Worm (Caenorhabditis elegans): Measurements from ENCODE around the gene C25F6.6.

Gene C25F6.6

ce11 chrX:5479876-5480580 lies 29.4 kb upstream of the C25F6.6 start (continued):
- TF ChIP-seq snpc-1.2 (GFP tag; IDR thresholded peaks at IDR 0.05) (no peak), gei-8 (GFP tag; optimal IDR thresholded peaks at IDR 0.05) (no peak), madf-9 (GFP tag; conservative IDR thresholded peaks at IDR 0.05) (no peak), spr-3 (GFP tag; optimal IDR thresholded peaks at IDR 0.05) (no peak), jun-1 (tag; optimal IDR thresholded peaks at IDR 0.05) (peak; percentile 10), aly-2 (tag; optimal IDR thresholded peaks at IDR 0.05) (no peak), zag-1 (tag; optimal IDR thresholded peaks at IDR 0.05) (no peak), dve-1 (tag; optimal IDR thresholded peaks at IDR 0.05; ENCODE audit: insufficient read depth) (peak; percentile 45), nhr-77 (tag; optimal IDR thresholded peaks at IDR 0.05) (no peak), nhr-42 (GFP tag; IDR thresholded peaks at IDR 0.05) (no peak), ztf-7 (tag; optimal IDR thresholded peaks at IDR 0.05) (no peak), F37D6.2 (tag; optimal IDR thresholded peaks at IDR 0.05) (no peak), nhr-28 (tag; optimal IDR thresholded peaks at IDR 0.05) (peak; percentile 46), saeg-2 (GFP tag; IDR thresholded peaks at IDR 0.05) (no peak), dmd-6 (GFP tag; IDR thresholded peaks at IDR 0.05) (peak; percentile 58; the same call in 1 of the 2 replicates), ama-1 (optimal IDR thresholded peaks at IDR 0.05) (no peak), aha-1 (tag) (peak; percentile 92), daf-8 (GFP tag; IDR thresholded peaks at IDR 0.05) (no peak), lsy-2 (tag; optimal IDR thresholded peaks at IDR 0.05) (peak in 1 of 2 experiments; percentile 4), mep-1 (tag; optimal IDR thresholded peaks at IDR 0.05) (peak; percentile 33), lin-29 (GFP tag; IDR thresholded peaks at IDR 0.05) (no peak), F44E2.7 (GFP tag; IDR thresholded peaks at IDR 0.05) (no peak), F10B5.3 (tag; optimal IDR thresholded peaks at IDR 0.05) (no peak), daf-19 (GFP tag; conservative IDR thresholded peaks at IDR 0.05) (no peak), egl-27 (tag; optimal IDR thresholded peaks at IDR 0.05) (no peak), daf-16 (GFP tag; optimal IDR thresholded peaks at IDR 0.05) (no peak), daf-16 (tag; optimal IDR thresholded peaks at IDR 0.05) (peak; percentile 80), vab-7 (GFP tag; IDR thresholded peaks at IDR 0.05) (no peak), R02D3.7 (tag; optimal IDR thresholded peaks at IDR 0.05) (no peak), F49E8.2 (tag; optimal IDR thresholded peaks at IDR 0.05; ENCODE audit: borderline replicate concordance) (no peak), rbr-2 (tag; optimal IDR thresholded peaks at IDR 0.05) (peak; percentile 14), pqm-1 (tag; optimal IDR thresholded peaks at IDR 0.05) (peak; percentile 60), Y5F2A.4 (GFP tag; optimal IDR thresholded peaks at IDR 0.05) (no peak), daf-12 (tag; optimal IDR thresholded peaks at IDR 0.05) (no peak), tag-97 (GFP tag; IDR thresholded peaks at IDR 0.05) (no peak)

ce11 chrX:5479300-5479811 lies 28.7 kb upstream of the C25F6.6 start, which contains the start of gene dlg-1:
Gene dlg-1 (plus strand): TSS chrX:5479700.
- TF ChIP-seq aly-2 (tag; optimal IDR thresholded peaks at IDR 0.05): no peak
- TF ChIP-seq nhr-28 (tag; optimal IDR thresholded peaks at IDR 0.05): peak; percentile 14
- TF ChIP-seq cey-2 (tag; optimal IDR thresholded peaks at IDR 0.05; ENCODE audit: borderline replicate concordance, insufficient read depth): no peak
- TF ChIP-seq gei-8 (GFP tag; optimal IDR thresholded peaks at IDR 0.05): no peak
- peak; percentile 5 for TF ChIP-seq pqm-1 (tag; optimal IDR thresholded peaks at IDR 0.05)
- no peak for TF ChIP-seq daf-16 (GFP tag; optimal IDR thresholded peaks at IDR 0.05)
- TF ChIP-seq daf-16 (tag; optimal IDR thresholded peaks at IDR 0.05): peak; percentile 73
- peak in 1 of 2 experiments; percentile 97 for TF ChIP-seq unc-62 (GFP tag; optimal IDR thresholded peaks at IDR 0.05 in 1 of 2)
- no peak for TF ChIP-seq unc-62 (tag; optimal IDR thresholded peaks at IDR 0.05)
- TF ChIP-seq ceh-20 (GFP tag; IDR thresholded peaks at IDR 0.05): no peak

Data from whole organism, L4 larva.